Fruit fly (Drosophila melanogaster) S2 (cell line): ENCODE results near the gene Gcna.

ENCODE experiments used
- CG8478 ChIP-seq: fragments of >200 bp; optimal IDR thresholded peaks from 2 replicates; lab custom pipeline; 2018
- CTCF ChIP-seq, 2 experiments: fragments of >200 bp; optimal IDR thresholded peaks; 2 replicates each; lab custom pipeline; 2018

DNA sequence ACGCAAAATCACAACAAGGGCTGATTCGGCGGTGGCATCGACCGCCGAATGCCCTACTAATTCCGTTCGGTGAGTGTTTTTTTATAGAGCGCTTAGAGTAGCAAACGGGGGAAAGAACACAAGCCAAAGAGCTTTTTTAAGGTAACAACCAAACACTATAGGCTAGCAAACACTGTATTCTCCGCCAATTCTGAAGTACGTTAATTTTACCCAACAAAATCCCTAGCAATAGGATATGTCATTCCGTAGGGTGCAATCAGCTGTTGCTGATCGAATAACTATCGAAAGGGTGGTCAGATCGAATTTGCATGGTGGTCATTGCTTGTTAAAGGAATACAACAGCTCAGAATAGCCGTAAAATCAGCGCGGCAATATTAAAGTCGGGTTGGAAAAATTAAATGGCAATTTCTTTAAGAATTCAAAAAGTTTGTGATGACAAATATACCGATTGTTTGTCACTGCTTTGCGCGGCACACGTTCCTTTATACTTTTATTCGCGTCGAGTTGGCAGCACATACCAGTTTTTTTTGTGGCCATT is 42.2 kb upstream of the Gcna start, which contains the start of gene mip130:
- TF ChIP-seq CTCF (optimal IDR thresholded peaks at IDR 0.05; lab: Kevin White, UChicago) (no peak), CG8478 (lab: Kevin White, UChicago) (no peak)
